Worm (Caenorhabditis elegans): ENCODE measurements around the gene clec-60.

ce11 chrII:10444971-10445707, 36.5 kb downstream of the clec-60 start:
- no peak for TF ChIP-seq pes-1 (GFP tag; IDR thresholded peaks at IDR 0.05)
- TF ChIP-seq ama-1 (optimal IDR thresholded peaks at IDR 0.05): no peak
- TF ChIP-seq hmg-4 (GFP tag; optimal IDR thresholded peaks at IDR 0.05): no peak
- TF ChIP-seq tbx-37 (GFP tag; conservative IDR thresholded peaks at IDR 0.05): no peak
- TF ChIP-seq tra-4 (tag; optimal IDR thresholded peaks at IDR 0.05): no peak
- no peak for TF ChIP-seq F13C5.2 (tag; optimal IDR thresholded peaks at IDR 0.05)
- TF ChIP-seq B0310.2 (tag; optimal IDR thresholded peaks at IDR 0.05): no peak
- TF ChIP-seq tbx-11 (GFP tag; IDR thresholded peaks at IDR 0.05): no peak
- no peak for TF ChIP-seq hmbx-1 (tag; optimal IDR thresholded peaks at IDR 0.05)
